Fruit fly (Drosophila melanogaster): ENCODE results near the gene CG31086.

CG31086 gene

dm6 chr3R:26192270-26192669 lies 7.2 kb downstream of the CG31086 start:
- TF ChIP-seq br (GFP tag; optimal IDR thresholded peaks at IDR 0.05) (peak; percentile 31), ey (GFP tag; optimal IDR thresholded peaks at IDR 0.05) (peak; percentile 45), HLH106 (tag; optimal IDR thresholded peaks at IDR 0.05) (peak; percentile 66), Hnf4 (GFP tag; optimal IDR thresholded peaks at IDR 0.05) (peak; percentile 30), sv (GFP tag; optimal IDR thresholded peaks at IDR 0.05) (no peak), h (GFP tag; optimal IDR thresholded peaks at IDR 0.05) (peak; percentile 29), dl (GFP tag; optimal IDR thresholded peaks at IDR 0.05; ENCODE audit: insufficient read depth in 1 of 2, partially characterized antibody in 2 of 2) (no peak), Hr78 (GFP tag; optimal IDR thresholded peaks at IDR 0.05) (no peak), foxo (GFP tag; optimal IDR thresholded peaks at IDR 0.05) (peak in 1 of 2 experiments; percentile 54), CG32264 (GFP tag; optimal IDR thresholded peaks at IDR 0.05) (no peak), OdsH (GFP tag; optimal IDR thresholded peaks at IDR 0.05) (peak; percentile 12), brk (GFP tag; optimal IDR thresholded peaks at IDR 0.05) (no peak), sage (GFP tag; optimal IDR thresholded peaks at IDR 0.05) (no peak), rgr (GFP tag; optimal IDR thresholded peaks at IDR 0.05) (peak; percentile 49), Sp1 (GFP tag; optimal IDR thresholded peaks at IDR 0.05) (peak; percentile 39)

dm6 chr3R:26194933-26195452 lies 9.9 kb downstream of the CG31086 start:
- TF ChIP-seq woc (GFP tag; optimal IDR thresholded peaks at IDR 0.05) (no peak), N (GFP tag; optimal IDR thresholded peaks at IDR 0.05) (no peak), Vsx2 (GFP tag; optimal IDR thresholded peaks at IDR 0.05; ENCODE audit: partially characterized antibody) (no peak), Mio (GFP tag; optimal IDR thresholded peaks at IDR 0.05) (no peak), br (GFP tag; optimal IDR thresholded peaks at IDR 0.05) (no peak), rgr (GFP tag; optimal IDR thresholded peaks at IDR 0.05) (no peak), CrebA (GFP tag; optimal IDR thresholded peaks at IDR 0.05; ENCODE audit: borderline replicate concordance) (no peak), lola (GFP tag; optimal IDR thresholded peaks at IDR 0.05) (no peak), GATAd (GFP tag; optimal IDR thresholded peaks at IDR 0.05) (no peak), ey (GFP tag; optimal IDR thresholded peaks at IDR 0.05) (no peak), h (GFP tag; optimal IDR thresholded peaks at IDR 0.05) (no peak), Rel (GFP tag; optimal IDR thresholded peaks at IDR 0.05) (no peak), Rel (tag; optimal IDR thresholded peaks at IDR 0.05) (no peak), jim (GFP tag; optimal IDR thresholded peaks at IDR 0.05) (no peak), sage (GFP tag; optimal IDR thresholded peaks at IDR 0.05) (no peak), Jra (GFP tag; optimal IDR thresholded peaks at IDR 0.05) (no peak), foxo (GFP tag; optimal IDR thresholded peaks at IDR 0.05) (no peak), sv (GFP tag; optimal IDR thresholded peaks at IDR 0.05) (no peak)

dm6 chr3R:26212935-26213334 lies 27.9 kb downstream of the CG31086 start:
- TF ChIP-seq h (GFP tag; optimal IDR thresholded peaks at IDR 0.05) (no peak), Rel (GFP tag; optimal IDR thresholded peaks at IDR 0.05) (no peak), Rel (tag; optimal IDR thresholded peaks at IDR 0.05) (no peak), dsf (GFP tag; optimal IDR thresholded peaks at IDR 0.05; ENCODE audit: borderline replicate concordance) (no peak)

- TF ChIP-seq h (GFP tag; optimal IDR thresholded peaks at IDR 0.05): peak; percentile 22
- TF ChIP-seq Hr83 (GFP tag; optimal IDR thresholded peaks at IDR 0.05; ENCODE audit: poor library complexity, severe bottlenecking): no peak
These were observed 29.2 kb downstream of the CG31086 start for dm6 chr3R:26214301-26214700.

dm6 chr3R:26222123-26222651 lies 37.1 kb downstream of the CG31086 start:
- no peak for TF ChIP-seq Dfd (GFP tag; optimal IDR thresholded peaks at IDR 0.05)
- TF ChIP-seq sage (GFP tag; optimal IDR thresholded peaks at IDR 0.05): no peak
- TF ChIP-seq Hr83 (GFP tag; optimal IDR thresholded peaks at IDR 0.05; ENCODE audit: poor library complexity, severe bottlenecking): no peak
- TF ChIP-seq h (GFP tag; optimal IDR thresholded peaks at IDR 0.05): no peak
- no peak for TF ChIP-seq dsf (GFP tag; optimal IDR thresholded peaks at IDR 0.05; ENCODE audit: borderline replicate concordance)
- no peak for TF ChIP-seq sv (GFP tag; optimal IDR thresholded peaks at IDR 0.05)
- TF ChIP-seq Sp1 (GFP tag; optimal IDR thresholded peaks at IDR 0.05): no peak
- no peak for TF ChIP-seq Myc (optimal IDR thresholded peaks at IDR 0.05)
